Fruit fly (Drosophila melanogaster) whole organism, embryonic: ENCODE data around the gene CG33643.

Experiments
- Aef1 ChIP-seq: fragments of 200-800 bp; sonication (Bioruptor generic); IDR thresholded peaks from 3 replicates; pipeline ENCODE4 v1.3.6; 2022; ENCODE audit warnings: missing biosample characterization, missing genetic modification characterization
- CG10147 ChIP-seq: fragments of 200-800 bp; sonication (Bioruptor generic); optimal IDR thresholded peaks from 2 replicates; lab custom pipeline; 2019; ENCODE audit warnings: missing biosample characterization, mild to moderate bottlenecking, missing genetic modification characterization, moderate library complexity
- CG10462 ChIP-seq: fragments of 200-800 bp; sonication (Bioruptor generic); optimal IDR thresholded peaks from 2 replicates; lab custom pipeline; 2016; ENCODE audit warnings: missing biosample characterization, missing genetic modification characterization
- CG10959 ChIP-seq: fragments of 200-800 bp; sonication (Bioruptor generic); IDR thresholded peaks from 2 replicates; pipeline ENCODE4 v1.3.6; 2022; ENCODE audit warnings: missing biosample characterization, missing genetic modification characterization
- CG11723 ChIP-seq: fragments of 200-800 bp; sonication (Bioruptor generic); optimal IDR thresholded peaks from 2 replicates; lab custom pipeline; 2017; ENCODE audit warnings: missing biosample characterization, mild to moderate bottlenecking, missing genetic modification characterization
- CG13775 ChIP-seq: fragments of 200-800 bp; sonication (Bioruptor generic); optimal IDR thresholded peaks from 3 replicates; lab custom pipeline; 2017; ENCODE audit warnings: missing biosample characterization, mild to moderate bottlenecking, missing genetic modification characterization
- CG16815 ChIP-seq: fragments of 200-800 bp; sonication (Bioruptor generic); optimal IDR thresholded peaks from 3 replicates; lab custom pipeline; 2017; ENCODE audit warnings: missing biosample characterization, mild to moderate bottlenecking, missing genetic modification characterization
- CG2199 ChIP-seq: fragments of 200-800 bp; sonication (Bioruptor generic); IDR thresholded peaks from 3 replicates; pipeline ENCODE4 v1.3.6; 2022; ENCODE audit warnings: missing biosample characterization, missing genetic modification characterization
- CG2875 ChIP-seq: fragments of 200-800 bp; sonication (Bioruptor generic); optimal IDR thresholded peaks from 2 replicates; lab custom pipeline; 2017; ENCODE audit warnings: missing biosample characterization, mild to moderate bottlenecking, missing genetic modification characterization, missing genetic modification reagents
- CG3847 ChIP-seq: fragments of 200-800 bp; sonication (Bioruptor generic); IDR thresholded peaks from 2 replicates; pipeline ENCODE4 v1.3.6; 2022; ENCODE audit warnings: missing biosample characterization, missing genetic modification characterization
- CG4282 ChIP-seq: fragments of 200-800 bp; sonication (Bioruptor generic); optimal IDR thresholded peaks from 2 replicates; lab custom pipeline; 2016; ENCODE audit warnings: missing biosample characterization, missing genetic modification characterization
- CG4404 ChIP-seq: fragments of 200-800 bp; sonication (Bioruptor generic); IDR thresholded peaks from 2 replicates; pipeline ENCODE4 v1.3.6; 2022; ENCODE audit warnings: missing biosample characterization, missing genetic modification characterization
- CG4730 ChIP-seq: fragments of 200-800 bp; sonication (Bioruptor generic); IDR thresholded peaks from 2 replicates; pipeline ENCODE4 v1.3.6; 2022; ENCODE audit warnings: missing biosample characterization, missing genetic modification characterization
- CG6175 ChIP-seq: fragments of 200-800 bp; sonication (Bioruptor generic); IDR thresholded peaks from 3 replicates; pipeline ENCODE4 v1.3.6; 2022; ENCODE audit warnings: missing biosample characterization, missing genetic modification characterization
- CG8290 ChIP-seq, 3 experiments: fragments of 200-800 bp; sonication (Bioruptor generic); optimal IDR thresholded peaks; 2 replicates each; lab custom pipeline; 2016 to 2019; ENCODE audit warnings: missing biosample characterization in 3 of 3, missing genetic modification characterization in 3 of 3, mild to moderate bottlenecking in 2 of 3, moderate library complexity in 1 of 3
- Deaf1 ChIP-seq: fragments of 200-800 bp; optimal IDR thresholded peaks from 3 replicates; lab custom pipeline; 2019; ENCODE audit warnings: missing biosample characterization, mild to moderate bottlenecking, missing genetic modification characterization, moderate library complexity
- Drgx ChIP-seq: fragments of 200-800 bp; sonication (Bioruptor generic); IDR thresholded peaks from 2 replicates; pipeline ENCODE4 v1.3.6; 2022; ENCODE audit warnings: missing biosample characterization, missing genetic modification characterization
- ERR ChIP-seq: fragments of 200-800 bp; sonication (Bioruptor generic); optimal IDR thresholded peaks from 2 replicates; lab custom pipeline; 2016; ENCODE audit warnings: missing biosample characterization, missing genetic modification characterization
- Hey ChIP-seq: fragments of 200-800 bp; sonication (Bioruptor generic); optimal IDR thresholded peaks from 3 replicates; lab custom pipeline; 2018; ENCODE audit warnings: missing biosample characterization, mild to moderate bottlenecking, missing genetic modification characterization
- Hr3 ChIP-seq: fragments of 200-800 bp; sonication (Bioruptor generic); optimal IDR thresholded peaks from 3 replicates; lab custom pipeline; 2016; ENCODE audit warnings: missing biosample characterization, missing genetic modification characterization
- Hsf ChIP-seq: fragments of 200-800 bp; sonication (Bioruptor generic); optimal IDR thresholded peaks from 3 replicates; lab custom pipeline; 2016; ENCODE audit warnings: missing biosample characterization, missing genetic modification characterization
- Myb ChIP-seq: fragments of 200-800 bp; sonication (Bioruptor generic); optimal IDR thresholded peaks from 2 replicates; lab custom pipeline; 2016; ENCODE audit warnings: missing biosample characterization, missing genetic modification characterization
- Ravus ChIP-seq: fragments of 200-800 bp; sonication (Bioruptor generic); IDR thresholded peaks from 2 replicates; pipeline ENCODE4 v1.3.6; 2022; ENCODE audit warnings: missing biosample characterization, missing genetic modification characterization
- Xbp1 ChIP-seq: fragments of 200-800 bp; sonication (Bioruptor generic); optimal IDR thresholded peaks from 3 replicates; lab custom pipeline; 2016; ENCODE audit warnings: missing biosample characterization, mild to moderate bottlenecking, missing genetic modification characterization
- ap ChIP-seq: fragments of 200-800 bp; sonication (Bioruptor generic); IDR thresholded peaks from 2 replicates; pipeline ENCODE4 v1.3.6; 2022; ENCODE audit warnings: missing biosample characterization, missing genetic modification characterization
- bbx ChIP-seq: fragments of 200-800 bp; sonication (Bioruptor generic); IDR thresholded peaks from 2 replicates; pipeline ENCODE4 v1.3.6; 2022; ENCODE audit warnings: missing biosample characterization, missing genetic modification characterization; ENCODE audit not compliant: partially characterized antibody
- bowl ChIP-seq: fragments of 200-800 bp; sonication (Bioruptor generic); IDR thresholded peaks from 2 replicates; pipeline ENCODE4 v1.3.6; 2022; ENCODE audit warnings: missing biosample characterization, missing genetic modification characterization
- croc ChIP-seq: fragments of 200-800 bp; sonication (Bioruptor generic); conservative IDR thresholded peaks from 3 replicates; pipeline ENCODE4 v1.3.6; 2022; ENCODE audit warnings: missing biosample characterization, missing genetic modification characterization
- emc ChIP-seq: fragments of 200-800 bp; sonication (Bioruptor generic); optimal IDR thresholded peaks from 2 replicates; lab custom pipeline; 2016; ENCODE audit warnings: missing biosample characterization, missing genetic modification characterization
- fd102C ChIP-seq: fragments of 200-800 bp; sonication (Bioruptor generic); optimal IDR thresholded peaks from 2 replicates; lab custom pipeline; 2018; ENCODE audit warnings: missing biosample characterization, mild to moderate bottlenecking, missing genetic modification characterization, moderate library complexity
- nerfin-2 ChIP-seq: fragments of 200-800 bp; sonication (Bioruptor generic); IDR thresholded peaks from 2 replicates; pipeline ENCODE4 v1.3.6; 2022; ENCODE audit warnings: missing biosample characterization, missing genetic modification characterization; ENCODE audit not compliant: partially characterized antibody
- nom ChIP-seq: fragments of 200-800 bp; sonication (Bioruptor generic); optimal IDR thresholded peaks from 2 replicates; lab custom pipeline; 2017; ENCODE audit warnings: missing biosample characterization, missing genetic modification characterization, mild to moderate bottlenecking, moderate library complexity, missing genetic modification reagents
- pita ChIP-seq: fragments of 200-800 bp; sonication (Bioruptor generic); optimal IDR thresholded peaks from 2 replicates; lab custom pipeline; 2017; ENCODE audit warnings: missing biosample characterization, mild to moderate bottlenecking, missing genetic modification characterization
- pzg ChIP-seq: fragments of 200-800 bp; sonication (Bioruptor generic); optimal IDR thresholded peaks from 3 replicates; lab custom pipeline; 2018; ENCODE audit warnings: missing biosample characterization, mild to moderate bottlenecking, missing genetic modification characterization, moderate library complexity
- repo ChIP-seq: fragments of 200-800 bp; sonication (Bioruptor generic); optimal IDR thresholded peaks from 2 replicates; lab custom pipeline; 2016; ENCODE audit warnings: missing biosample characterization, missing genetic modification characterization
- scrt ChIP-seq: fragments of 200-800 bp; sonication (Bioruptor generic); optimal IDR thresholded peaks from 2 replicates; lab custom pipeline; 2018; ENCODE audit warnings: missing biosample characterization, mild to moderate bottlenecking, missing genetic modification characterization, moderate library complexity
- sens-2 ChIP-seq: fragments of 200-800 bp; sonication (Bioruptor generic); IDR thresholded peaks from 2 replicates; pipeline ENCODE4 v1.3.6; 2022; ENCODE audit warnings: missing biosample characterization, missing genetic modification characterization
- slou ChIP-seq: fragments of 200-800 bp; sonication (Bioruptor generic); optimal IDR thresholded peaks from 3 replicates; lab custom pipeline; 2016; ENCODE audit warnings: missing biosample characterization, missing genetic modification characterization
- trh ChIP-seq: fragments of 200-800 bp; sonication (Bioruptor generic); optimal IDR thresholded peaks from 2 replicates; lab custom pipeline; 2016; ENCODE audit warnings: missing biosample characterization, missing genetic modification characterization
- twi ChIP-seq: fragments of 200-800 bp; optimal IDR thresholded peaks from 2 replicates; lab custom pipeline; 2019; ENCODE audit warnings: missing biosample characterization, mild to moderate bottlenecking, missing genetic modification characterization, moderate library complexity
- vvl ChIP-seq: fragments of 200-800 bp; sonication (Bioruptor generic); IDR thresholded peaks from 2 replicates; pipeline ENCODE4 v1.3.6; 2022; ENCODE audit warnings: missing biosample characterization, missing genetic modification characterization

The CG33643 gene

dm6 chr2L:13545678-13546077 is 14.8 kb downstream of the CG33643 start (continued):
- TF ChIP-seq twi (tag; lab: Kevin White, UChicago) (no peak), Deaf1 (tag; lab: Kevin White, UChicago) (peak; percentile 79), sens-2 (GFP tag; lab: Robert Waterston, UW) (no peak), ERR (GFP tag; lab: Kevin White, UChicago) (no peak), CG10959 (GFP tag; lab: Robert Waterston, UW) (no peak), CG6175 (GFP tag; lab: Robert Waterston, UW) (no peak), CG4404 (GFP tag; lab: Robert Waterston, UW) (no peak), nom (GFP tag; lab: Kevin White, UChicago) (peak; percentile 98), CG8290 (GFP tag; optimal IDR thresholded peaks at IDR 0.05; lab: Kevin White, UChicago) (no peak), CG8290 (tag; optimal IDR thresholded peaks at IDR 0.05; lab: Kevin White, UChicago) (no peak), pita (GFP tag; lab: Kevin White, UChicago) (no peak), CG10147 (GFP tag; lab: Kevin White, UChicago) (no peak), trh (GFP tag; lab: Kevin White, UChicago) (no peak), Hey (no peak), Aef1 (GFP tag; lab: Robert Waterston, UW) (0 out of 3 replicates have a peak, but pooled peaks have one; percentile 14), CG4282 (GFP tag; lab: Kevin White, UChicago) (no peak), croc (GFP tag; lab: Robert Waterston, UW) (no peak), CG2199 (GFP tag; lab: Robert Waterston, UW) (peak; percentile 89; the same call in 2 of the 3 replicates), slou (GFP tag; lab: Kevin White, UChicago) (no peak), CG11723 (GFP tag; lab: Kevin White, UChicago) (no peak), CG2875 (GFP tag; lab: Kevin White, UChicago) (no peak), Drgx (GFP tag; lab: Robert Waterston, UW) (peak; percentile 59), CG10462 (GFP tag; lab: Kevin White, UChicago) (no peak), CG13775 (GFP tag; lab: Kevin White, UChicago) (no peak), Hsf (GFP tag; lab: Kevin White, UChicago) (no peak), repo (GFP tag; lab: Kevin White, UChicago) (no peak), Ravus (GFP tag; lab: Robert Waterston, UW) (no peak), Myb (GFP tag; lab: Kevin White, UChicago) (no peak), bbx (GFP tag; lab: Robert Waterston, UW) (no peak), CG3847 (no peak), emc (GFP tag; lab: Kevin White, UChicago) (no peak), CG4730 (no peak), ap (GFP tag; lab: Robert Waterston, UW) (no peak), Xbp1 (GFP tag; lab: Kevin White, UChicago) (no peak), fd102C (GFP tag; lab: Kevin White, UChicago) (no peak), CG16815 (GFP tag; lab: Kevin White, UChicago) (no peak), nerfin-2 (no peak), Hr3 (GFP tag; lab: Kevin White, UChicago) (no peak), scrt (GFP tag; lab: Kevin White, UChicago) (no peak), bowl (GFP tag; lab: Robert Waterston, UW) (no peak), pzg (no peak), vvl (GFP tag; lab: Robert Waterston, UW) (0 out of 2 replicates have a peak, but pooled peaks have one; percentile 16)
